Worm (Caenorhabditis elegans): ENCODE results near the gene Y55D9A.2.
A peak's percentile ranks its signal among the peaks of the same experiment; 100 is the strongest.

The Y55D9A.2 gene

ce11 chrIV:12600941-12601340 is 4.3 kb downstream of the Y55D9A.2 start (continued):
- TF ChIP-seq egl-44 (GFP tag; IDR thresholded peaks at IDR 0.05) (peak; percentile 88), nhr-80 (tag; optimal IDR thresholded peaks at IDR 0.05) (peak; percentile 100), dox-1 (GFP tag; IDR thresholded peaks at IDR 0.05) (peak; percentile 72), Y53G8AR.9 (GFP tag; conservative IDR thresholded peaks at IDR 0.05) (no peak), hmg-20 (GFP tag; IDR thresholded peaks at IDR 0.05) (no peak), Y67H2A.10 (GFP tag; conservative IDR thresholded peaks at IDR 0.05) (no peak), ztf-18 (tag; optimal IDR thresholded peaks at IDR 0.05) (no peak), fkh-3 (tag; optimal IDR thresholded peaks at IDR 0.05) (no peak), lsy-27 (tag; optimal IDR thresholded peaks at IDR 0.05; ENCODE audit: borderline replicate concordance, insufficient read depth) (no peak), D2030.7 (GFP tag; IDR thresholded peaks at IDR 0.05) (no peak), pha-4 (tag; optimal IDR thresholded peaks at IDR 0.05) (peak; percentile 24), nhr-90 (tag; optimal IDR thresholded peaks at IDR 0.05) (peak; percentile 30), egrh-3 (GFP tag; IDR thresholded peaks at IDR 0.05) (no peak), lag-1 (GFP tag; IDR thresholded peaks at IDR 0.05) (no peak), Y79H2A.3 (GFP tag; conservative IDR thresholded peaks at IDR 0.05) (no peak), bed-1 (GFP tag; IDR thresholded peaks at IDR 0.05) (no peak), snpc-1.1 (tag; optimal IDR thresholded peaks at IDR 0.05; ENCODE audit: insufficient read depth) (no peak), tbp1 (GFP tag; optimal IDR thresholded peaks at IDR 0.05) (peak; percentile 50), attf-5 (GFP tag; optimal IDR thresholded peaks at IDR 0.05) (peak; percentile 33), nhr-179 (tag; optimal IDR thresholded peaks at IDR 0.05) (no peak), ztf-22 (GFP tag; optimal IDR thresholded peaks at IDR 0.05) (peak; percentile 81), nfya-2 (GFP tag; IDR thresholded peaks at IDR 0.05) (no peak), F57A8.1 (GFP tag; optimal IDR thresholded peaks at IDR 0.05) (no peak), F39B2.1 (GFP tag; IDR thresholded peaks at IDR 0.05) (no peak), snpc-3.4 (tag; optimal IDR thresholded peaks at IDR 0.05) (no peak), hlh-12 (tag; optimal IDR thresholded peaks at IDR 0.05) (no peak), ztf-25 (GFP tag; IDR thresholded peaks at IDR 0.05) (no peak), lin-54 (GFP tag; optimal IDR thresholded peaks at IDR 0.05) (no peak), let-607 (tag; optimal IDR thresholded peaks at IDR 0.05) (peak; percentile 23 to 78), unc-130 (GFP tag; optimal IDR thresholded peaks at IDR 0.05) (no peak), sea-2 (GFP tag; IDR thresholded peaks at IDR 0.05) (no peak), C06A6.2 (GFP tag; conservative IDR thresholded peaks at IDR 0.05) (no peak), rcor-1 (GFP tag; IDR thresholded peaks at IDR 0.05) (no peak), dpl-1 (GFP tag; optimal IDR thresholded peaks at IDR 0.05) (no peak), Y53F4B.3 (GFP tag; IDR thresholded peaks at IDR 0.05) (no peak), zfh-2 (GFP tag; conservative IDR thresholded peaks at IDR 0.05) (no peak), madf-6 (GFP tag; IDR thresholded peaks at IDR 0.05) (no peak), lin-26 (GFP tag; IDR thresholded peaks at IDR 0.05) (no peak), nhr-120 (GFP tag; IDR thresholded peaks at IDR 0.05) (no peak), tbx-9 (tag; optimal IDR thresholded peaks at IDR 0.05; ENCODE audit: borderline replicate concordance) (no peak), somi-1 (GFP tag; optimal IDR thresholded peaks at IDR 0.05) (no peak), pbrm-1 (GFP tag; IDR thresholded peaks at IDR 0.05) (no peak), F37B4.10 (GFP tag; IDR thresholded peaks at IDR 0.05) (no peak), atf-7 (tag; optimal IDR thresholded peaks at IDR 0.05) (peak; percentile 90)
